Fruit fly (Drosophila melanogaster): ENCODE data around the gene Trim9.

Gene Trim9

DNA sequence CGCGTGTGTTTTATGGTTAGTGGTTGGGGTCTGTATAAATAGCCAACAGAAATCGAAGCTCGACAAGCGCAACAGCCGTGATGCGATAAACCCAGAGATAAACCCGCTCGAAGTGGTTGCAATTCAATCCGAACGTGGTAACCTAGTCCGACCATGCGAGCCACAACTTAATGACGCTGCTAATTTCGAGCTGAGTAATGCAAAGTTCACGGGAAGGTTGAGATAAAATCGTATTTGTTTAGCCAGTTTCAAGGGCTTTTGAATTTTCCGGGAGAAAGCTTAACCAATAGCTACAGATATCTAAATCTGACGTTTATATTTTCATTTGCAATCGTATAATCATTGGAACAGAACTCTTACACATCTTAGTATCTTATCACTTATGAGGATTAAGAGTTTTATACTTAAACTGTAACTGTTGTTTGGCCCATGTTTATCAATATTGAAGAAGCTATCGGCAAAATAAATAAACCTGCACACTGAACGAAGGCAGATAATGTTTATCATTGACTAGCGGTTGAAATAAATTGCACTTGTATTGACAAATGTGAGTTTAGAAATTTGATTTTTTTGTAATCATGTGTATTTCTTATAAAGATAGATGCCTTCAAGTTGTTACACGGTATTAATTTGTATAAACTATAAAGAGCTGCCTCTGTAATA is 30.7 kb upstream of the Trim9 start:
- no peak for TF ChIP-seq CG17801 (GFP tag; optimal IDR thresholded peaks at IDR 0.05; ENCODE audit: partially characterized antibody)

DNA sequence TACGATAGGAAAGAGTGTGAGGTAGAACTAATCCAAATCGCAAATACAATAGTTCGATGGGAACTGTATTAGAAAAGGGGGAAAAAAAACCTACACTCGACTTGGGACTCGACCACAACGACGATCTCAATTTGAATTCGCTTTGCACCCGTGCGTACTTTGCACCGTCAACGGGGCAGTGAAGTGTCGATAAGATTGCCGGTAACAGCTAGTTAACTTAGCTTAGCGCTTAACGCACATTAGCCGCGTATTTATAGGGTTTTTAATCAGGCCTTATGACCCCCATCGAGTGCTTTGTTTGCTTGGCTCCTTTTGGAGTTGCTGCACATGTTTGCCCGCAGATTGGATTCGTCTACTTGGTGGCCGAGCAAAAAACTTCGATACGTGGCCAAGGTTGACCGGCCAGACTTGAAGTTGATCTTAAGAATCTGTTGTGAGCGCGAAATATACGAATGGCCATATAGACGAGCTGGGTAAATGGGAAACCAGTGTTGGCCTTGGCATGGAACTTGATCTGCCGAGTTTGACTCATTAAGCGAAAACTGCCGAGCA is 30.0 kb upstream of the Trim9 start:
- no peak for TF ChIP-seq CG17801 (GFP tag; optimal IDR thresholded peaks at IDR 0.05; ENCODE audit: partially characterized antibody)

DNA sequence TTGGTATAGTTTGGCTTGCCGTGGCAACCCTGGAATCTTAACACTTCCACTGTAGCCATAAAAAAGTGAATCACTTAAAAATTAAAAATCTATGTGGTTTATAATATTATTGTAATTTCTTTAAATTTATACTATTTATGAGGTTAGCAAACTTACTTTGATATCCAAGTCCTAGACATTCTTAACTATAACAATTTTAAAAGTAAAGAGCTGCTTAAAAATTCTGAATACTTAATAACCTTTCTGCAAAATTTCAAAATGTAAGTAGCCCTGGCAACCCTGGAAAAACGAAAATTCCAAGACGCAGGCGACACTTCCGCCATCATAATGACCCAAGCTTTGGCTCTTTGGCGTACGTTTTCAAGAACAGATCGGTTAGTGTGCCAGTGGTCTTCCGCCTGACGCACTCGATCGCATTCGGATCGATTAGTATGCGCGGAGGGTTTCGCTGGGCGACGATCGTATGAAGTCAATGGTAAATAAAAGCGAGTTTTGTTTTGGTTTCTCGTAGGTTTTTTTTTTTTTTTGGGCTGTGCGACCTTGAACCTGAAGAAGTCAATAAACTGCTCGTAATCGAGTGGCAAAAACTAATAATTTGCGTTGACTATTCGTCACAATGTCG is 29.0 kb upstream of the Trim9 start:
- TF ChIP-seq CG17801 (GFP tag; optimal IDR thresholded peaks at IDR 0.05; ENCODE audit: partially characterized antibody): no peak

DNA sequence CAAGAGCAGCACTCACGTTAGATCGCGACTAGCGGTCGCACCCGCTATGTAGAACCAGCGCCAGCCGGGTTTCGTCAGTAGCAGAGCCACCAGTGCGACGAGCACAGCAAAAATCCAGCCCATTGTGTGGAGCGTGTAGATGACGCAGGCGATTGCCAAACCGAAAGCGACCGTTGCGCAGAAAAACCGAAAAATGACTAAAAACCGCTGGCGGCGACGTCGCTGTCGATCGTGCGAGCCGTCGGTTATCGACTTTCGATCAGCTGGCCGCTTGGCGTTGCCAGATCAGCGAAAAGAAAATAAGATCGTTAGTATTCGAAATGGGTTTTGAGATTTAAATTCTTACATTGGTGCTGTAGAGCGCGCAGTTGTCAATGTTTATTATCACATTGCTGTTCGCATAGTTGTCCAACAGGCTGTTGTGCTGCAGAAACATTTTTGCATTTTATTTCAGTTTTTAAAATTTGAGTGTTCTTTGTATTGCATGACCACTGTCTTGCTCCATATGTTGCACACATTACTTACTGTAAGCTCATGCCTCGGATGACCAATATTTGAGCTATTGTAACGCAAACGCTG is 28.1 kb upstream of the Trim9 start:
- TF ChIP-seq CG17801 (GFP tag; optimal IDR thresholded peaks at IDR 0.05; ENCODE audit: partially characterized antibody): no peak

DNA sequence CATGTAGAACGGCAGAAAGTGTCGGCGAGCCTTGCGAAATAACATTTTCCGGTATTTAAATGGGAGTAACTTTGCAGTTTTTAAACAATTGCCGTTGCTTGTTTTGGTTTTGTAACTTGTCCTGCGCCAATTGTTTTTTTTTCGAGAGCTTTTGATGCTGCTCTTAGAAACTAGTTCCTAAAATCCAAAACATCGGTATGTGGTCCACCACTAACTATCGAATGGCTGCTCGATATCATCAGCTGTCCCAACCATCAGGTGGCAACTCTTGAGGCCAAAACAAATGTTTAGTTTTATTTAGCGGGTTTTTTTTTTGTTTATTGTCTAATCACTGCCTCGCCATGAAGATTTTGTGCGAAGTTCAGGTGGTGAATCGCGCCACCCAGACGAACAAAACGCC is 27.6 kb upstream of the Trim9 start, which contains the start of the genes Fatp1 and Lrr47:
Fatp1 (minus strand) TSS at position 134 of the 400 bp plus-strand sequence.
Lrr47 (plus strand) TSS at position 251 of the 400 bp plus-strand sequence.
- no peak for TF ChIP-seq CG17801 (GFP tag; optimal IDR thresholded peaks at IDR 0.05; ENCODE audit: partially characterized antibody)

DNA sequence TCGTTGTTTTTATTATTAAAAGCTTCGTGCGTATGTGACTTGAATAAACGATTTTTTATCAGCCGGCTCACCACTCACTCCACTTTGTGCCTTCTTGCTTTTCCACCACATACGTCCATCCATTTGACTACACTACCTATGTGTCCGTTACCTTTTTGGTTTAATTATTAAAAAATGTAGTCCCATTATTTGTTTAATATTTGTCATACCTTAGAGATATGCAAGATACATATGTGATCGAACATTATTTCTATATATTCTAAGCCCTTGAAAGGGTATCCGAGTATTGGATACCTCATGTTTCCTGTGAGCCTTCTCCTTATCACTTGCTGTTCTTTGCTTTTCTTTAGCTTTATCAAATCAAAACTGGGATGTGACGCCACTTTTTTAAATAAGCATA is 25.5 kb upstream of the Trim9 start:
- TF ChIP-seq CG17801 (GFP tag; optimal IDR thresholded peaks at IDR 0.05; ENCODE audit: partially characterized antibody): no peak

DNA sequence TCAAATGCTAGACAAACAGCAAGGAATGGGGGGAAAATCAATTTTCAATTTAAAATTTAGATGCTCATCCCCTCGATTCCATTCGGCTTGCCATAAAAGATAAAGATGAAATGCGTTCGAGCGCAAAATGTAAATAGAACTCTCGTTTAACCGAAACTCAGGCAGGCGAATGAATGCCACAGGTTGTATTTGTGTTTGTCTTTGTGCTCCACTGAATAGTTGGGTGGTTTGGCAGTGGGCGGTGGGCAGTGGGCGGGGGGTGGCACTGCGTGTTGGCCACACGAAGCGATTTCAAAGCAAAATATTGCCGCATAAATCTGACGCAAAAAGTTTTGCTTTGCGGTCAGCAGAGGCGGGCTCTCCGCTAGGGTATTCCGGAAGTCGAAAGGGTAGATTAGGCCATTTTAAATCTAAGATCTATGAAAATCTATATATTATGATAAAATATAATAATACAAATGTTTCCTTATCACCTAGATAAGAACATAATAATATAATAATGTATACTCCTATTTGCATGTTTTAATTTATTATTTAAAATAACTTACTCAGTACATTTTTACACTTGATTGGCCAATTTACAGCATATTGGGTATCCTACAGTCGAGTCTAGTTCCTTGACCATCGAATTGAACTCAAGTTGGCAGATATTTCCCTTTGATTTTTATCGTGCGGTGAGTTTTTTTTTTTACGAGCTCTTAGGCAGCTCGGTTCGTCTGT is 22.3 kb upstream of the Trim9 start:
- TF ChIP-seq CG17801 (GFP tag; optimal IDR thresholded peaks at IDR 0.05; ENCODE audit: partially characterized antibody): no peak

DNA sequence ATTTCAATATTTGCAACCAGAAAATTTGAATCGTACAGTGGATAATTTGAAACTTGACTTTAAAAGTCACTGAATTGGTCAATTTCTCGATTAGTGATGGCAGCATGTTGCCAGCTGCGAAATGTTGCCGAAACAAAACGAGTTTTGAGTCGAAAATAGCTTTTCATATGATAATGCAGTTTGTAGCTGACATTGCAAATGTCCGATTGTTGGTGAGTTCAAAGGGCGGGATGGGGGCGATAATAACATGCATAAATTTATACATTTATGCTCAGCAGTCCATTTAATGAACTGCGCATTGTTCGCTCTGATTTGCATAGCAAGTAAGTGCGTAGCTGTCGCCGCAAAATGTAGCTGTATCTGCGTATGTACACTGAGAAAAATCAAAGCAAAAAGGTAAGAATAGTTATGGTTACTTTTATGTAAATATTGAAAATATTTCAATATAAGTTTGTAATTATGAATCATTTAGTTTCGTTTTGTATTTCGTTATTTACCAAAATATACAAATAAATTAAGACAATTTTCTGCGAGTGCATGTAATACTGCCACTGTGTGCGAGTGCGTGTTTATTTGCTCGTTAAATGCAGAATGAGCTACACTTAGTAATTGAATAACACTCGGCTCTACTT is 17.6 kb upstream of the Trim9 start, which contains the start of gene Lip4:
Lip4 (plus strand) TSS at position 620 of the 632 bp plus-strand sequence.
- TF ChIP-seq CG17801 (GFP tag; optimal IDR thresholded peaks at IDR 0.05; ENCODE audit: partially characterized antibody): peak; percentile 86

DNA sequence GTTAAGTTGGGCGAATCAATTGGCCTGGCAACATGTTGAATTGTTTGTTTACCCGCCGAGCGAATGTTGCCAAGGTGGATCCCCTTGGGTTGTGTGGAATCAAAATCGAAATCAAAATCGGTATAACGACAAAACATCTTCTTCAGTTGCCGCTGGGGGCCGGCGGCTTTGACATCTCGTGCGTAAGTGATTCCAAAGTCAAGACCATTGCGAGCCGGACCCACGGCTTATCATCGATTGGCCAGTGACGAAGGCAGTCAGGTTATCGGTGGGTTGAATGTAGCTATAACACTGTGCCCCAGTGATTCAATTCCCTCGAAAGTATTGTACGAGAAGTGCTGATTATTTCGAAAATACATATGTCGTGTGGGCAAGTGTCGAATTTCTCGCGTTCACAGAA is 15.7 kb upstream of the Trim9 start:
- TF ChIP-seq CG17801 (GFP tag; optimal IDR thresholded peaks at IDR 0.05; ENCODE audit: partially characterized antibody): no peak

DNA sequence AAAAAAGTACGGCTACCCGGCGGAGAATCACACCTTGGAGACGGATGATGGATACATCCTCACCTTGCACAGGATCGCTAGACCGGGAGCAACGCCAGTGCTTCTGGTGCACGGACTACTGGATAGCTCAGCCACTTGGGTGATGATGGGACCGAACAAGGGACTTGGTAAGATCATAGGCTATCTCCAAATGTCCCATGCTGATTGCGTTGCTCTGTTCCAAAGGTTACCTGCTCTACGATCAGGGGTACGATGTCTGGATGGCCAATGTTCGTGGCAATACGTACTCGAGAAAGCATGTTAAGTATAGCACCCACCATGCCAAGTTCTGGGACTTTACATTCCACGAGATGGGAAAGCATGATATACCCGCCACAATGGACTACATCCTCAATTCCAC is 14.6 kb upstream of the Trim9 start:
- TF ChIP-seq CG17801 (GFP tag; optimal IDR thresholded peaks at IDR 0.05; ENCODE audit: partially characterized antibody): no peak

DNA sequence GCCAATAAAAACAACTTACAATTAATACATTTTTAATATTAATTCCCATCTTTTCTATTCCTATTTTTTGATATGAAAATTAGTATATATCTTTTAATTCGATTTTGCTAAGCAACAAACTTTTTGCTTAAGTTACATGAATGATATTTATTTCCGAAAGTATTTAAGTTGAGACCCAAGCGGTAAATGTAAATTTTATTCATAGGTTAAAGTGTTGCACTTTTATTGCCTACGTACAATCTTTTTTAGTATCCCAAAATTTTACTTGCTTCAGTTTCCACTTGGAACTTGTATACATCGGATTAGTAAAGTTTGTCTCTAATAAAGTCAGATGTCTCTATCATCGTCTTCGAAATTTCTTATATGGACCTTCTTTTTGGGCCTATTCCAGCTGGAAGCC is 13.2 kb upstream of the Trim9 start, which contains the start of gene CG18301:
CG18301 (plus strand) TSS at position 301 of the 400 bp plus-strand sequence.
- TF ChIP-seq CG17801 (GFP tag; optimal IDR thresholded peaks at IDR 0.05; ENCODE audit: partially characterized antibody): no peak

DNA sequence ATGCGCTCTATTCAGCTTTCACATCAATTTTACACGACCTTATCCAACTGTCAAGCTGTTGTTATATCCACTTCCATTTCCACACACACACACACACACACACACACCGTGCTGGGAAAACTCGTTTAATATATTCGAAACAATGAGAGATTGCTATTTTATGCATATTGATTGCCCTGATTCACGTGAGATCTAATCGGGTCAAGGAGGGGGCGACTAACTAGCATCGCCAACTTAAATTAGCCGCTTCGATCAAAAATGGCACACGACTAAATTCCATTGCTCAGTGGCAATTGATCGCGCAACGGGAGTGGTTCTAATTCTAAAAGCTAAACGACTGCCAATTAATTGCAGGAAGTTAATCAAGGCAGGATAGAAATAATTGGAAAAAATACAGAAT is 10.7 kb upstream of the Trim9 start, which contains the start of gene CG18302:
CG18302 (plus strand) TSS at position 301 of the 400 bp plus-strand sequence.
- no peak for TF ChIP-seq CG17801 (GFP tag; optimal IDR thresholded peaks at IDR 0.05; ENCODE audit: partially characterized antibody)

DNA sequence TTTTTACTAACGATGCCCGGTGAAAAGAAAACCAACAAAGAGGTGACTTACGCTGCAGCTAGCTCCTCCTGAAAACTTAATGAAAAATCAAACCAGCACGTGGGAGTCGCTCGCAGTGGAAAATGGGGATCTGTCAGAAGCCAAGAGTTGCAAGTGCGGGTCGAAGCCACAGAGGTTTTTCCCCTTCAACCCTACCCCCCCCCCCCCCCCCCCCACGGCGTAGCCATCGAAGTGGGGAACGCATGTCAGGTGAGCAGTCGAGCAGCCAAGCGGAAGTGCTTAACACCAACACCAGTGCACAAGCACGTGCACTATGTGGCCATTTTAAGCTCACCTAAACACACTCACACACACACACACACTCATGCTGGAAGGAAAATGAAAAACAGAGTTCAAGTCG is 5.3 kb upstream of the Trim9 start:
- no peak for TF ChIP-seq CG17801 (GFP tag; optimal IDR thresholded peaks at IDR 0.05; ENCODE audit: partially characterized antibody)

DNA sequence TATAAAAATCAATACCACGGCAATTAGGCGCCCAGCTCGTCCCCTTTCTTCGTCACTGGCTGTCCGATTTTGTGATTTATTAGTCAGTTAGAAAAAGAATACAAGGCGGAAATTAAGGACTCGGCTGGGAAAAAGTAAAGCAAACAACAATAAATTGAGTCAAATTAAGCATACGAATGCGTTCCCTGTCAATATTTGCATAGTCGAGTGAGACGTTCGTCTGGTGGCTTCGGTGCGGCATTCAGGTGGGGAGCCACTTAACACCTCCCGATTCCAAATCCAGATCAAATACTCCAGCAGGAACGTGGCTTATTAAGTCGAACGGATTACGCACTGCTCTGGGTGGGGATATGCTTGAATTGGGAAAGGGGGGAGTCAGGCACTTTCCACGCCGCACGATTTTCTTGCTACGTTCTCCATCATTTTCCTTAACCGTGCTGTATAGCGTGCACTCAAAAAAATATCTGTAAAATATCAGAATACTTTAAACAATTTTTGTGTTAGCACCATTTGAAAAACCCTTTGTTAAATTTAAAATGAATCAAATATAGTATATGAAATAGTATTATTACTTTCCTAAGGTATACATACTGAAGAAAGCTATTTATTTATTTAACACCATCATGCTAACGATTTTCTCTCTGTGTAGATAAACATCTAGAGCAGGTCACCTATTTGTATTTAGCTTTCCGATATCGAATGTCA is 1.5 kb upstream of the Trim9 start:
- TF ChIP-seq CG17801 (GFP tag; optimal IDR thresholded peaks at IDR 0.05; ENCODE audit: partially characterized antibody): no peak

All from ovary, adult (tissue).